Worm (Caenorhabditis elegans): ENCODE results near the gene srh-287.

DNA sequence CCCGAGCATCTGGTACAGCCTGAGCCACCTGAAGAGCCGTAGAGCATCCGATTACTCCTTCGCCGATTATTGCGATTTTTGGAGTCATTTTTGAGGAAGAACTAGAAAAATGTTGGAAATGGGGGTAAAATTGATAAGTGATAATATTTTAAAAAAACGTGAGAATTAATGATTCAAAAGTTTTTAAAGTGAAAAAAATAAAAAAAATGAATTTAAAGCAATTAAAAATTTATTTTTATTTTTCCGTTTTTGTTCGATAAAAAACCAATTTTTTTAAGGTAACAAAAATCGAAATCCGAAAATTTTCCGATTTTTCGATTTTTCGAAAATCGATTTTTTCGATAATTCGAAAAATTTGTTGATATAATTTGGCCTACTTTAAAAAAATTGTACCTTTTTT is 23.5 kb upstream of the srh-287 start, which contains the start of gene ddo-1:
- TF ChIP-seq dao-5 (tag; optimal IDR thresholded peaks at IDR 0.05) (no peak), W03F9.2 (tag; optimal IDR thresholded peaks at IDR 0.05) (no peak), him-1 (tag; optimal IDR thresholded peaks at IDR 0.05) (no peak)

Measured in whole organism, L4/young adult.